Fruit fly (Drosophila melanogaster) whole organism, embryonic: Measurements from ENCODE around the gene CG18636.
"Not testable (repeated sequence)": the region's sequence is repeated elsewhere in the genome, so short reads cannot be mapped to it uniquely, and the experiment has no call there.

ENCODE experiments used
- CG15011 ChIP-seq: fragments of 200-800 bp; sonication (Bioruptor generic); optimal IDR thresholded peaks from 3 replicates; lab custom pipeline; 2018; ENCODE audit warnings: missing biosample characterization, mild to moderate bottlenecking, missing genetic modification characterization
- CG16813 ChIP-seq: fragments of 200-800 bp; sonication (Bioruptor generic); IDR thresholded peaks from 3 replicates; pipeline ENCODE4 v1.3.6; 2022; ENCODE audit warnings: missing biosample characterization, missing genetic modification characterization; ENCODE audit not compliant: partially characterized antibody
- CG2678 ChIP-seq: fragments of 200-800 bp; sonication (Bioruptor generic); optimal IDR thresholded peaks from 3 replicates; lab custom pipeline; 2019; ENCODE audit warnings: missing biosample characterization, mild to moderate bottlenecking, missing genetic modification characterization, moderate library complexity
- Gsc ChIP-seq: fragments of 200-800 bp; sonication (Bioruptor generic); IDR thresholded peaks from 2 replicates; pipeline ENCODE4 v1.3.6; 2022; ENCODE audit warnings: missing biosample characterization, missing genetic modification characterization
- MBD-R2 ChIP-seq: fragments of 200-800 bp; sonication (Bioruptor generic); IDR thresholded peaks from 2 replicates; pipeline ENCODE4 v1.3.6; 2022; ENCODE audit warnings: missing biosample characterization, missing genetic modification characterization
- MTF-1 ChIP-seq: fragments of 200-800 bp; sonication (Bioruptor generic); optimal IDR thresholded peaks from 2 replicates; lab custom pipeline; 2018; ENCODE audit warnings: missing biosample characterization, mild to moderate bottlenecking, missing genetic modification characterization, borderline replicate concordance
- aop ChIP-seq: fragments of 200-800 bp; sonication (Bioruptor generic); IDR thresholded peaks from 2 replicates; pipeline ENCODE4 v1.3.6; 2022; ENCODE audit warnings: missing biosample characterization, missing genetic modification characterization
- kay ChIP-seq: fragments of 200-800 bp; sonication (Bioruptor generic); optimal IDR thresholded peaks from 2 replicates; lab custom pipeline; 2016; ENCODE audit warnings: missing biosample characterization, missing genetic modification characterization
- ssp ChIP-seq: fragments of 200-800 bp; sonication (Bioruptor generic); IDR thresholded peaks from 2 replicates; pipeline ENCODE4 v1.3.6; 2022; ENCODE audit warnings: missing biosample characterization, missing genetic modification characterization
- usp ChIP-seq: fragments of >200 bp; optimal IDR thresholded peaks from 2 replicates; lab custom pipeline; 2017; ENCODE audit warnings: missing biosample characterization, missing genetic modification characterization

- TF ChIP-seq CG16813 (GFP tag; lab: Robert Waterston, UW); usp; aop (GFP tag; lab: Robert Waterston, UW); MTF-1 (GFP tag; lab: Kevin White, UChicago); CG15011 (GFP tag; lab: Kevin White, UChicago); ssp; CG2678 (tag; lab: Kevin White, UChicago); Gsc (GFP tag; lab: Robert Waterston, UW); kay (GFP tag; lab: Kevin White, UChicago); MBD-R2 (GFP tag; lab: Robert Waterston, UW): not testable (repeated sequence)
Measured at dm6 chr2L:14741740-14742139, 42.7 kb downstream of the CG18636 start, which contains the start of gene CG42586.
